Worm (Caenorhabditis elegans): Measurements from ENCODE around the gene H01M10.2.
A peak's percentile ranks its signal among the peaks of the same experiment; 100 is the strongest.

H01M10.2 gene

DNA sequence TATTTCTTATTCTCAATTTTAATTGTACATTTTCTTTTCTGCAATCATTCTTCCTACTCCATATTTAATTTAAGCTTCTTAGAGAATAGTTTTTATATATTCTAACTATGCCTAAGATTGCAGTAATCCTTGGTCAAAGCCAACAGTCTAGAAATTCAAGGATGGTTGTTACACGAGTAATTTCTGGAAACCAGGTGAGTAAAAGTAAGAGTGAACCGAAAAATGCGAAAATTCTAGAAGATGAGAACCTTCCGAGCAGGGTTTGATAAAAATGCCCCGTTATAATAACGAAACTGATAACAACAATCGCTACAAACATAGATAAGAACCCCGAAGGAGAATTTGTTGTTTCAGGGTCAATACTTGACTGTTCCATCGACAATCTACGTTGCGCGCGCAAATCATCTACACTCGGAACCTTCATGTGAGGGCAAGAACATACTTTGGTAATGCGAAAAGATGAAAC is 20.2 kb downstream of the H01M10.2 start, which contains the start of gene F52H2.15:
TSS of gene F52H2.15 (plus strand) at position 51 of the 466 bp plus-strand sequence.
- TF ChIP-seq lin-15B (tag; optimal IDR thresholded peaks at IDR 0.05) (no peak), pag-3 (tag; optimal IDR thresholded peaks at IDR 0.05; ENCODE audit: borderline replicate concordance, insufficient read depth) (no peak), elt-2 (tag; optimal IDR thresholded peaks at IDR 0.05) (peak; percentile 59), tbx-2 (tag; optimal IDR thresholded peaks at IDR 0.05) (no peak), nhr-85 (tag) (peak; percentile 35), mdl-1 (tag; optimal IDR thresholded peaks at IDR 0.05) (peak in 1 of 2 experiments; percentile 7), skn-1 (tag; optimal IDR thresholded peaks at IDR 0.05) (peak; percentile 15), nhr-90 (tag; optimal IDR thresholded peaks at IDR 0.05; ENCODE audit: poor library complexity) (no peak), blmp-1 (tag; optimal IDR thresholded peaks at IDR 0.05) (peak; percentile 34), aly-2 (tag; optimal IDR thresholded peaks at IDR 0.05) (no peak), snpc-4 (tag; optimal IDR thresholded peaks at IDR 0.05) (no peak), elt-3 (tag; optimal IDR thresholded peaks at IDR 0.05) (peak in 1 of 6 experiments; percentile 45), nhr-20 (tag; optimal IDR thresholded peaks at IDR 0.05) (no peak), lin-35 (GFP tag; optimal IDR thresholded peaks at IDR 0.05) (peak in 1 of 2 experiments; percentile 13), lin-14 (GFP tag; optimal IDR thresholded peaks at IDR 0.05) (peak; percentile 63)

DNA sequence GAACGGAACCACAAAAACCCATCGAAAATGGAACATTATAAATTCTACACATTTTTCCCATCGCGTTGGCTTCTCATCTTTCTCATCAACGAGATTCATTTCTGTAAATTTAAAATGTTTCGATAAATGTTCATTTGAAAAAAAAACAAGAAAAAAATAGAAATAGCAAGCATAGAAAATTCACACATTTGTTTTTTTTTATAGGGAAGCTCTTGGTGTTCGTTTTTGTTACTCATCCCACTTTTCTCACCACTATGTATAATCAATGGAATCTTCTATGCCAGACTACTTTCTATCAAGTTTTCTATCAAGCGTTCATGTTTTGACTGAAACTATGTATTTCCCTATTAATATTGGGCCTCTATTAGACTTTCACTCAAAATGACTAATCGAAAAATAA is 21.5 kb downstream of the H01M10.2 start, which contains the start of gene dhcr-24:
TSS of gene dhcr-24 (minus strand) at position 101 of the 400 bp plus-strand sequence.
- TF ChIP-seq ceh-82 (tag; optimal IDR thresholded peaks at IDR 0.05) (no peak), mep-1 (tag; optimal IDR thresholded peaks at IDR 0.05) (no peak), unc-30 (tag; optimal IDR thresholded peaks at IDR 0.05) (no peak), sup-37 (GFP tag; optimal IDR thresholded peaks at IDR 0.05) (no peak), jun-1 (tag; optimal IDR thresholded peaks at IDR 0.05) (no peak), elt-2 (tag; optimal IDR thresholded peaks at IDR 0.05) (no peak), swsn-7 (tag; optimal IDR thresholded peaks at IDR 0.05) (no peak), mdl-1 (tag; optimal IDR thresholded peaks at IDR 0.05) (no peak), nhr-20 (tag; optimal IDR thresholded peaks at IDR 0.05) (no peak), dpl-1 (GFP tag; optimal IDR thresholded peaks at IDR 0.05) (no peak), ceh-8 (GFP tag; optimal IDR thresholded peaks at IDR 0.05) (no peak), ceh-88 (GFP tag; IDR thresholded peaks at IDR 0.05) (no peak), grh-1 (GFP tag; IDR thresholded peaks at IDR 0.05) (no peak), hlh-17 (GFP tag; optimal IDR thresholded peaks at IDR 0.05; ENCODE audit: borderline replicate concordance) (no peak), nhr-28 (tag; optimal IDR thresholded peaks at IDR 0.05) (no peak)

DNA sequence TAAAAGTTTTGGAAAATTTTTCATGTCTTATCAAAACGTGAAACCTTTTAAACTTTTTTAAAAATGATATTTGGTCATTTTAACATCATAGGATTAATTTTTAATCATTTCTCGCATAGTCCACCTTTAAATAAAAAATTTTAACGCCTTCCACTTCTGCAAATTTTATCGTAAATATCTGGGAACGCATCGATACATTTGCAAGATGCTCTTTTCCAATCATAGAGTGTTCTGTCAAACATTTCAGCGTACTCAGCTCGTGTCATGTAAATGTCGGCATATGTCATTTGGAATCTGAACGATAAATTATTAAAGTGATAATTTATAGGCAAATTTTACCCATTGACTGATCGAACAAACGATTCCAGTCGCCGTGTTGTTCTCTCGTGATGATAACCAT is 25.6 kb downstream of the H01M10.2 start, which contains the start of gene F52H2.5:
TSS of gene F52H2.5 (minus strand) at position 101 of the 400 bp plus-strand sequence.
- TF ChIP-seq lin-14 (GFP tag; optimal IDR thresholded peaks at IDR 0.05) (no peak), nhr-237 (tag; optimal IDR thresholded peaks at IDR 0.05) (no peak), lin-13 (GFP tag; optimal IDR thresholded peaks at IDR 0.05) (no peak), xbp-1 (tag; optimal IDR thresholded peaks at IDR 0.05) (no peak), elt-3 (tag; optimal IDR thresholded peaks at IDR 0.05) (no peak), tbx-2 (tag; optimal IDR thresholded peaks at IDR 0.05) (no peak), nhr-76 (tag; optimal IDR thresholded peaks at IDR 0.05) (no peak), irx-1 (tag; optimal IDR thresholded peaks at IDR 0.05) (no peak), fkh-4 (tag; optimal IDR thresholded peaks at IDR 0.05; ENCODE audit: borderline replicate concordance) (no peak), nhr-20 (tag; optimal IDR thresholded peaks at IDR 0.05) (no peak), efl-1 (optimal IDR thresholded peaks at IDR 0.05) (no peak), efl-1 (GFP tag; optimal IDR thresholded peaks at IDR 0.05 in 1 of 2) (no peak), F16B12.6 (tag; optimal IDR thresholded peaks at IDR 0.05) (no peak), snpc-4 (tag; optimal IDR thresholded peaks at IDR 0.05) (no peak), pax-3 (tag; optimal IDR thresholded peaks at IDR 0.05) (no peak), nhr-28 (tag; optimal IDR thresholded peaks at IDR 0.05) (no peak), swsn-7 (tag; optimal IDR thresholded peaks at IDR 0.05) (no peak), alr-1 (tag; optimal IDR thresholded peaks at IDR 0.05; ENCODE audit: borderline replicate concordance) (no peak)

Data from whole organism, L1 larva.